Worm (Caenorhabditis elegans) whole organism, young adult: ENCODE results near the gene glb-31.

ENCODE experiments used
- C06A6.2 ChIP-seq: fragments of 200-800 bp; sonication (Bioruptor generic); conservative IDR thresholded peaks from 2 replicates; pipeline ENCODE4 v1.3.6; 2022; ENCODE audit warnings: missing genetic modification characterization, missing compliant biosample characterization
- C17E4.6 ChIP-seq: fragments of 200-800 bp; sonication (Bioruptor generic); IDR thresholded peaks from 2 replicates; pipeline ENCODE4 v1.3.6; 2022; ENCODE audit warnings: missing genetic modification reagents, missing genetic modification characterization, missing compliant biosample characterization
- F22D6.2 ChIP-seq: sonication (generic microtip); optimal IDR thresholded peaks from 2 replicates; lab custom pipeline; 2016; ENCODE audit warnings: mild to moderate bottlenecking, missing genetic modification characterization, missing compliant biosample characterization
- F23B12.7 ChIP-seq: sonication (generic microtip); optimal IDR thresholded peaks from 2 replicates; lab custom pipeline; 2017; ENCODE audit warnings: missing genetic modification characterization, mild to moderate bottlenecking, missing compliant biosample characterization, antibody characterized with exemption, moderate library complexity; ENCODE audit not compliant: insufficient read depth
- F33H1.4 ChIP-seq: fragments of 200-800 bp; sonication (Bioruptor generic); IDR thresholded peaks from 2 replicates; pipeline ENCODE4 v1.3.6; 2022; ENCODE audit warnings: missing genetic modification reagents, missing genetic modification characterization, missing compliant biosample characterization
- F39B2.1 ChIP-seq: fragments of 200-800 bp; sonication (Bioruptor generic); IDR thresholded peaks from 2 replicates; pipeline ENCODE4 v1.3.6; 2022; ENCODE audit warnings: missing genetic modification reagents, missing genetic modification characterization, missing compliant biosample characterization
- F49E8.2 ChIP-seq: sonication (generic microtip); optimal IDR thresholded peaks from 3 replicates; lab custom pipeline; 2017; ENCODE audit warnings: missing genetic modification characterization, mild to moderate bottlenecking, missing compliant biosample characterization, antibody characterized with exemption, moderate library complexity; ENCODE audit not compliant: insufficient read depth
- F52B5.7 ChIP-seq: sonication (generic microtip); optimal IDR thresholded peaks from 2 replicates; lab custom pipeline; 2016; ENCODE audit warnings: mild to moderate bottlenecking, missing genetic modification characterization, missing compliant biosample characterization
- F57A8.1 ChIP-seq: fragments of 200-800 bp; sonication (Bioruptor generic); optimal IDR thresholded peaks from 2 replicates; lab custom pipeline; 2018; ENCODE audit warnings: mild to moderate bottlenecking, missing genetic modification characterization, moderate library complexity, missing compliant biosample characterization
- F57C9.4 ChIP-seq: sonication (generic microtip); optimal IDR thresholded peaks from 2 replicates; lab custom pipeline; 2017; ENCODE audit warnings: mild to moderate bottlenecking, missing genetic modification characterization, missing compliant biosample characterization
- Y53F4B.3 ChIP-seq: fragments of 200-800 bp; sonication (Bioruptor generic); IDR thresholded peaks from 2 replicates; pipeline ENCODE4 v1.3.6; 2022; ENCODE audit warnings: missing genetic modification reagents, missing genetic modification characterization, missing compliant biosample characterization
- Y56A3A.18 ChIP-seq: fragments of 200-800 bp; sonication (Bioruptor generic); IDR thresholded peaks from 2 replicates; pipeline ENCODE4 v1.3.6; 2022; ENCODE audit warnings: missing genetic modification reagents, missing genetic modification characterization, missing compliant biosample characterization
- Y67H2A.10 ChIP-seq: fragments of 200-800 bp; sonication (Bioruptor generic); conservative IDR thresholded peaks from 2 replicates; pipeline ENCODE4 v1.3.6; 2022; ENCODE audit warnings: missing genetic modification reagents, missing genetic modification characterization, missing compliant biosample characterization
- athp-1 ChIP-seq: sonication (generic microtip); optimal IDR thresholded peaks from 2 replicates; lab custom pipeline; 2017; ENCODE audit warnings: mild to moderate bottlenecking, missing genetic modification characterization, missing compliant biosample characterization
- bed-1 ChIP-seq: fragments of 200-800 bp; sonication (Bioruptor generic); IDR thresholded peaks from 2 replicates; pipeline ENCODE4 v1.3.6; 2022; ENCODE audit warnings: missing genetic modification reagents, missing genetic modification characterization, missing compliant biosample characterization
- cebp-1 ChIP-seq, 2 experiments: fragments of 200-800 bp in 1 of 2; sonication (Bioruptor generic) in 1 of 2; sonication (generic microtip) in 1 of 2; IDR thresholded peaks in 1 of 2; optimal IDR thresholded peaks in 1 of 2; 2 replicates each; pipeline versions ENCODE4 v1.3.6 to Lab custom; 2017 to 2022; ENCODE audit warnings: missing compliant biosample characterization in 2 of 2, missing genetic modification characterization in 2 of 2, mild to moderate bottlenecking in 1 of 2, missing genetic modification reagents in 1 of 2, moderate library complexity in 1 of 2
- cebp-2 ChIP-seq: fragments of 200-800 bp; sonication (Bioruptor generic); IDR thresholded peaks from 2 replicates; pipeline ENCODE4 v1.3.6; 2022; ENCODE audit warnings: missing genetic modification characterization, missing compliant biosample characterization
- ceh-40 ChIP-seq: fragments of 200-800 bp; sonication (Bioruptor generic); IDR thresholded peaks from 2 replicates; pipeline ENCODE4 v1.3.6; 2022; ENCODE audit warnings: missing genetic modification characterization, missing compliant biosample characterization
- ceh-91 ChIP-seq: fragments of 200-800 bp; sonication (Bioruptor generic); IDR thresholded peaks from 2 replicates; pipeline ENCODE4 v1.3.6; 2022; ENCODE audit warnings: missing genetic modification reagents, missing genetic modification characterization, missing compliant biosample characterization
- dox-1 ChIP-seq: fragments of 200-800 bp; sonication (Bioruptor generic); IDR thresholded peaks from 2 replicates; pipeline ENCODE4 v1.3.6; 2022; ENCODE audit warnings: missing genetic modification reagents, missing genetic modification characterization, missing compliant biosample characterization
- egl-18 ChIP-seq: fragments of 200-800 bp; sonication (Bioruptor generic); IDR thresholded peaks from 2 replicates; pipeline ENCODE4 v1.3.6; 2022; ENCODE audit warnings: missing genetic modification reagents, missing genetic modification characterization, missing compliant biosample characterization
- egl-44 ChIP-seq: fragments of 200-800 bp; sonication (Bioruptor generic); IDR thresholded peaks from 2 replicates; pipeline ENCODE4 v1.3.6; 2022; ENCODE audit warnings: missing genetic modification reagents, missing genetic modification characterization, missing compliant biosample characterization
- egrh-3 ChIP-seq: fragments of 200-800 bp; sonication (Bioruptor generic); IDR thresholded peaks from 2 replicates; pipeline ENCODE4 v1.3.6; 2022; ENCODE audit warnings: missing genetic modification reagents, missing genetic modification characterization, missing compliant biosample characterization
- ekl-4 ChIP-seq: fragments of 200-800 bp; sonication (Bioruptor generic); IDR thresholded peaks from 2 replicates; pipeline ENCODE4 v1.3.6; 2022; ENCODE audit warnings: missing genetic modification reagents, missing genetic modification characterization, missing compliant biosample characterization
- ets-4 ChIP-seq: fragments of 200-800 bp; sonication (Bioruptor generic); optimal IDR thresholded peaks from 2 replicates; lab custom pipeline; 2018; ENCODE audit warnings: mild to moderate bottlenecking, missing genetic modification characterization, missing compliant biosample characterization
- him-1 ChIP-seq: sonication (generic microtip); optimal IDR thresholded peaks from 2 replicates; lab custom pipeline; 2016; ENCODE audit warnings: missing genotype, missing genetic modification reagents, missing genetic modification characterization, missing compliant biosample characterization
- hlh-26 ChIP-seq: fragments of 200-800 bp; sonication (Bioruptor generic); conservative IDR thresholded peaks from 2 replicates; pipeline ENCODE4 v1.3.6; 2022; ENCODE audit warnings: missing genetic modification reagents, missing genetic modification characterization, missing compliant biosample characterization
- lin-26 ChIP-seq: fragments of 200-800 bp; sonication (Bioruptor generic); IDR thresholded peaks from 2 replicates; pipeline ENCODE4 v1.3.6; 2022; ENCODE audit warnings: missing genetic modification reagents, missing genetic modification characterization, missing compliant biosample characterization
- lin-40 ChIP-seq: sonication (generic microtip); optimal IDR thresholded peaks from 2 replicates; lab custom pipeline; 2016; ENCODE audit warnings: missing genetic modification characterization, mild to moderate bottlenecking, missing compliant biosample characterization, missing genotype, missing genetic modification reagents
- lin-54 ChIP-seq: fragments of 200-800 bp; sonication (Bioruptor generic); optimal IDR thresholded peaks from 2 replicates; lab custom pipeline; 2018; ENCODE audit warnings: mild to moderate bottlenecking, missing genetic modification characterization, missing compliant biosample characterization
- lsy-27 ChIP-seq: sonication (generic microtip); optimal IDR thresholded peaks from 2 replicates; lab custom pipeline; 2017; ENCODE audit warnings: missing genetic modification characterization, mild to moderate bottlenecking, missing compliant biosample characterization, antibody characterized with exemption, missing genotype, borderline replicate concordance; ENCODE audit not compliant: insufficient read depth
- madf-10 ChIP-seq: sonication (generic microtip); optimal IDR thresholded peaks from 2 replicates; lab custom pipeline; 2016; ENCODE audit warnings: mild to moderate bottlenecking, missing genetic modification characterization, missing compliant biosample characterization
- madf-3 ChIP-seq: fragments of 200-800 bp; sonication (Bioruptor generic); IDR thresholded peaks from 2 replicates; pipeline ENCODE4 v1.3.6; 2022; ENCODE audit warnings: missing genetic modification reagents, missing genetic modification characterization, missing compliant biosample characterization
- mcd-1 ChIP-seq: fragments of 200-800 bp; sonication (Bioruptor generic); IDR thresholded peaks from 2 replicates; pipeline ENCODE4 v1.3.6; 2022; ENCODE audit warnings: missing genetic modification reagents, missing genetic modification characterization, missing compliant biosample characterization
- mel-28 ChIP-seq: sonication (generic microtip); optimal IDR thresholded peaks from 2 replicates; lab custom pipeline; 2016; ENCODE audit warnings: borderline replicate concordance, mild to moderate bottlenecking, missing genetic modification characterization, missing compliant biosample characterization
- mes-4 ChIP-seq: sonication (generic microtip); optimal IDR thresholded peaks from 2 replicates; lab custom pipeline; 2016; ENCODE audit warnings: missing genotype, missing genetic modification characterization, missing compliant biosample characterization
- nfya-2 ChIP-seq: fragments of 200-800 bp; sonication (Bioruptor generic); IDR thresholded peaks from 2 replicates; pipeline ENCODE4 v1.3.6; 2022; ENCODE audit warnings: missing genetic modification reagents, missing genetic modification characterization, missing compliant biosample characterization
- nhr-179 ChIP-seq: sonication (generic microtip); optimal IDR thresholded peaks from 2 replicates; lab custom pipeline; 2016; ENCODE audit warnings: mild to moderate bottlenecking, missing genetic modification characterization, missing compliant biosample characterization
- nhr-27 ChIP-seq: fragments of 200-800 bp; sonication (Bioruptor generic); optimal IDR thresholded peaks from 2 replicates; lab custom pipeline; 2018; ENCODE audit warnings: mild to moderate bottlenecking, missing genetic modification characterization, moderate library complexity, missing compliant biosample characterization
- nhr-90 ChIP-seq: sonication (generic microtip); optimal IDR thresholded peaks from 2 replicates; lab custom pipeline; 2016; ENCODE audit warnings: missing genotype, mild to moderate bottlenecking, missing genetic modification characterization, missing compliant biosample characterization
- repo-1 ChIP-seq: sonication (generic microtip); optimal IDR thresholded peaks from 2 replicates; lab custom pipeline; 2017; ENCODE audit warnings: mild to moderate bottlenecking, missing genetic modification characterization, missing compliant biosample characterization
- somi-1 ChIP-seq: fragments of 200-800 bp; sonication (Bioruptor generic); optimal IDR thresholded peaks from 2 replicates; lab custom pipeline; 2018; ENCODE audit warnings: mild to moderate bottlenecking, missing genetic modification characterization, missing compliant biosample characterization
- zfh-2 ChIP-seq: fragments of 200-800 bp; sonication (Bioruptor generic); conservative IDR thresholded peaks from 2 replicates; pipeline ENCODE4 v1.3.6; 2022; ENCODE audit warnings: missing genetic modification reagents, missing genetic modification characterization, missing compliant biosample characterization
- ztf-22 ChIP-seq: fragments of 200-800 bp; sonication (Bioruptor generic); optimal IDR thresholded peaks from 2 replicates; lab custom pipeline; 2018; ENCODE audit warnings: mild to moderate bottlenecking, missing genetic modification characterization, moderate library complexity, missing compliant biosample characterization
- ztf-25 ChIP-seq: fragments of 200-800 bp; sonication (Bioruptor generic); IDR thresholded peaks from 2 replicates; pipeline ENCODE4 v1.3.6; 2022; ENCODE audit warnings: missing genetic modification reagents, missing genetic modification characterization, missing compliant biosample characterization
- ztf-28 ChIP-seq: fragments of 200-800 bp; sonication (Bioruptor generic); IDR thresholded peaks from 2 replicates; pipeline ENCODE4 v1.3.6; 2022; ENCODE audit warnings: missing genetic modification reagents, missing genetic modification characterization, missing compliant biosample characterization

glb-31 gene

ce11 chrII:1320987-1321807 lies 19.7 kb upstream of the glb-31 start, which contains the start of gene vig-1:
TSS of gene vig-1 (plus strand) at chrII:1321037.
- TF ChIP-seq nhr-27 (tag; lab: Kevin White, UChicago) (no peak), egl-18 (GFP tag; lab: Robert Waterston, UW) (no peak), ztf-28 (GFP tag; lab: Robert Waterston, UW) (no peak), F39B2.1 (no peak), F22D6.2 (tag; lab: Kevin White, UChicago) (no peak), nhr-179 (no peak), repo-1 (tag; lab: Kevin White, UChicago) (no peak), madf-10 (tag; lab: Kevin White, UChicago) (no peak), Y67H2A.10 (GFP tag; lab: Robert Waterston, UW) (no peak), Y56A3A.18 (GFP tag; lab: Robert Waterston, UW) (no peak), egl-44 (GFP tag; lab: Robert Waterston, UW) (peak; percentile 27; the same call in 1 of the 2 replicates), F23B12.7 (tag; lab: Kevin White, UChicago) (no peak), ceh-40 (no peak), cebp-1 (GFP tag; IDR thresholded peaks at IDR 0.05; lab: Robert Waterston, UW) (no peak), cebp-1 (tag; optimal IDR thresholded peaks at IDR 0.05; lab: Kevin White, UChicago) (peak; percentile 28), dox-1 (peak; percentile 66), cebp-2 (GFP tag; lab: Robert Waterston, UW) (no peak), C06A6.2 (GFP tag; lab: Robert Waterston, UW) (no peak), lin-40 (tag; lab: Kevin White, UChicago) (no peak), somi-1 (GFP tag; lab: Kevin White, UChicago) (no peak), ets-4 (GFP tag; lab: Kevin White, UChicago) (no peak), F49E8.2 (tag; lab: Kevin White, UChicago) (no peak), zfh-2 (GFP tag; lab: Robert Waterston, UW) (peak; percentile 90), nfya-2 (GFP tag; lab: Robert Waterston, UW) (no peak), F52B5.7 (tag; lab: Kevin White, UChicago) (no peak), bed-1 (GFP tag; lab: Robert Waterston, UW) (no peak), mel-28 (tag; lab: Kevin White, UChicago) (no peak), mcd-1 (peak; percentile 58), lin-26 (GFP tag; lab: Robert Waterston, UW) (0 out of 2 replicates have a peak, but pooled peaks have one; percentile 26), F33H1.4 (GFP tag; lab: Robert Waterston, UW) (peak; percentile 20; the same call in 1 of the 2 replicates), Y53F4B.3 (no peak), ztf-22 (GFP tag; lab: Kevin White, UChicago) (no peak), nhr-90 (tag; lab: Kevin White, UChicago) (no peak), hlh-26 (GFP tag; lab: Robert Waterston, UW) (no peak), mes-4 (no peak), F57A8.1 (no peak), egrh-3 (GFP tag; lab: Robert Waterston, UW) (peak; percentile 88), madf-3 (GFP tag; lab: Robert Waterston, UW) (peak; percentile 27; the same call in 1 of the 2 replicates), ekl-4 (no peak; the same call in 1 of the 2 replicates), him-1 (tag; lab: Kevin White, UChicago) (no peak), athp-1 (tag; lab: Kevin White, UChicago) (peak; percentile 5), C17E4.6 (GFP tag; lab: Robert Waterston, UW) (no peak), lsy-27 (tag; lab: Kevin White, UChicago) (no peak), ztf-25 (GFP tag; lab: Robert Waterston, UW) (no peak), F57C9.4 (tag; lab: Kevin White, UChicago) (no peak), ceh-91 (GFP tag; lab: Robert Waterston, UW) (no peak), lin-54 (GFP tag; lab: Kevin White, UChicago) (peak; percentile 38)
